Worm (Caenorhabditis elegans) whole organism, L2 larva: Measurements from ENCODE around the gene F55F3.4.

Experiments
- ama-1 ChIP-seq: fragments of 150-350 bp; optimal IDR thresholded peaks from 2 replicates; lab custom pipeline; 2018; ENCODE audit warnings: inconsistent platforms
- ceh-82 ChIP-seq: fragments of 150-350 bp; optimal IDR thresholded peaks from 2 replicates; lab custom pipeline; 2014; ENCODE audit warnings: missing biosample characterization, missing genetic modification characterization
- elt-3 ChIP-seq: sonication (generic microtip); optimal IDR thresholded peaks from 2 replicates; lab custom pipeline; 2017; ENCODE audit warnings: missing biosample characterization, missing genetic modification characterization
- fos-1 ChIP-seq: fragments of 150-350 bp; optimal IDR thresholded peaks from 2 replicates; lab custom pipeline; 2014; ENCODE audit warnings: missing biosample characterization, missing genetic modification characterization
- lin-11 ChIP-seq: fragments of 150-350 bp; sonication (generic microtip); optimal IDR thresholded peaks from 2 replicates; lab custom pipeline; 2014; ENCODE audit warnings: missing biosample characterization, missing genetic modification characterization, inconsistent platforms, mixed read lengths
- mdl-1 ChIP-seq, 2 experiments: fragments of 150-350 bp in 1 of 2; sonication (generic microtip) in 1 of 2; optimal IDR thresholded peaks; 2 replicates each; lab custom pipeline; 2017; ENCODE audit warnings: missing biosample characterization in 2 of 2, missing genetic modification characterization in 2 of 2
- nhr-11 ChIP-seq: fragments of 150-350 bp; optimal IDR thresholded peaks from 2 replicates; lab custom pipeline; 2014; ENCODE audit warnings: missing biosample characterization, missing genetic modification characterization
- nhr-12 ChIP-seq: fragments of 150-350 bp; optimal IDR thresholded peaks from 2 replicates; lab custom pipeline; 2014; ENCODE audit warnings: missing biosample characterization, missing genetic modification characterization
- nhr-237 ChIP-seq: fragments of 150-350 bp; optimal IDR thresholded peaks from 2 replicates; lab custom pipeline; 2014; ENCODE audit warnings: missing biosample characterization, missing genetic modification characterization
- skn-1 ChIP-seq: sonication (generic microtip); optimal IDR thresholded peaks from 2 replicates; lab custom pipeline; 2017; ENCODE audit warnings: missing biosample characterization, missing genetic modification characterization
- snpc-4 ChIP-seq: fragments of 150-350 bp; optimal IDR thresholded peaks from 2 replicates; lab custom pipeline; 2014; ENCODE audit warnings: missing biosample characterization, missing genetic modification characterization
- unc-39 ChIP-seq: fragments of 150-350 bp; optimal IDR thresholded peaks from 2 replicates; lab custom pipeline; 2014; ENCODE audit warnings: missing biosample characterization, missing genetic modification characterization
- ztf-11 ChIP-seq: sonication (generic microtip); optimal IDR thresholded peaks from 2 replicates; lab custom pipeline; 2017; ENCODE audit warnings: missing biosample characterization, missing genetic modification characterization

ce11 chrX:13785268-13785667 lies at the start of gene F55F3.4:
- no peak for TF ChIP-seq skn-1 (tag; lab: Kevin White, UChicago)
- no peak for TF ChIP-seq nhr-12 (tag; lab: Kevin White, UChicago)
- TF ChIP-seq ceh-82 (tag; lab: Kevin White, UChicago): no peak
- no peak for TF ChIP-seq ztf-11 (tag; lab: Kevin White, UChicago)
- no peak for TF ChIP-seq mdl-1 (tag; optimal IDR thresholded peaks at IDR 0.05; lab: Kevin White, UChicago)
- TF ChIP-seq ama-1 (lab: Kevin White, UChicago): no peak
- no peak for TF ChIP-seq snpc-4 (tag; lab: Kevin White, UChicago)
- no peak for TF ChIP-seq lin-11 (tag; lab: Kevin White, UChicago)
- TF ChIP-seq nhr-11 (tag; lab: Kevin White, UChicago): no peak
- no peak for TF ChIP-seq unc-39
- TF ChIP-seq nhr-237 (tag; lab: Kevin White, UChicago): no peak
- no peak for TF ChIP-seq elt-3
- TF ChIP-seq fos-1: no peak
